Worm (Caenorhabditis elegans): ENCODE results near the gene srh-70.

Gene srh-70

DNA sequence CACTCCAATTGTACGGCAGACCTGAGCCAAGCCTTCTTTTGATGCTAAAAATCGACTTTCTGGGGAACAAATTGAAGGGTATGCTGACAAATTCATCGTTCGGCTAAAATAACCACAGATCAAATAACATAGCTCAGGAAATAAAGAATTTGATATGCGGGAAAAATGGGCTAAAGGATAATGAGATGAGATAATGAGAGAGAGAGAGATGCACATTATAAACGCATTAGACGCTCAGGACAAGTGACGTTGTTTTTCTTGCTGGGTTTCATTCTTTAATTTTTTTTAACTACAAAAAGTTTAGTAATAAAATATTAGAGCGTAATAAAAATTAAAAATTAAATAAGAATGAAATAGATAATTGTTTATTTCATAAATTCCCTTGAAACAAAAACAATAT, 4.0 kb downstream of the srh-70 start, which contains the start of gene srh-69:
TSS of gene srh-69 (minus strand) at position 101 of the 400 bp plus-strand sequence.
- TF ChIP-seq aly-2 (tag; optimal IDR thresholded peaks at IDR 0.05) (no peak), R02D3.7 (tag; optimal IDR thresholded peaks at IDR 0.05) (no peak), ZK546.5 (tag; optimal IDR thresholded peaks at IDR 0.05) (no peak), egl-27 (tag; optimal IDR thresholded peaks at IDR 0.05) (no peak), ceh-82 (tag; optimal IDR thresholded peaks at IDR 0.05) (no peak), nhr-237 (tag; optimal IDR thresholded peaks at IDR 0.05) (no peak), nhr-129 (tag; optimal IDR thresholded peaks at IDR 0.05) (no peak), nhr-25 (tag; optimal IDR thresholded peaks at IDR 0.05) (no peak), unc-62 (GFP tag; optimal IDR thresholded peaks at IDR 0.05) (no peak), elt-1 (tag; optimal IDR thresholded peaks at IDR 0.05) (no peak), ztf-4 (tag; optimal IDR thresholded peaks at IDR 0.05) (no peak), nhr-77 (tag; optimal IDR thresholded peaks at IDR 0.05) (no peak), nhr-11 (tag; optimal IDR thresholded peaks at IDR 0.05) (no peak), zag-1 (tag; optimal IDR thresholded peaks at IDR 0.05) (no peak), nhr-10 (tag; optimal IDR thresholded peaks at IDR 0.05) (no peak), crh-2 (tag; optimal IDR thresholded peaks at IDR 0.05) (no peak), sma-3 (GFP tag; optimal IDR thresholded peaks at IDR 0.05) (no peak), snpc-4 (tag; optimal IDR thresholded peaks at IDR 0.05) (no peak), skn-1 (tag; optimal IDR thresholded peaks at IDR 0.05) (no peak), dmd-4 (tag; optimal IDR thresholded peaks at IDR 0.05) (no peak)

DNA sequence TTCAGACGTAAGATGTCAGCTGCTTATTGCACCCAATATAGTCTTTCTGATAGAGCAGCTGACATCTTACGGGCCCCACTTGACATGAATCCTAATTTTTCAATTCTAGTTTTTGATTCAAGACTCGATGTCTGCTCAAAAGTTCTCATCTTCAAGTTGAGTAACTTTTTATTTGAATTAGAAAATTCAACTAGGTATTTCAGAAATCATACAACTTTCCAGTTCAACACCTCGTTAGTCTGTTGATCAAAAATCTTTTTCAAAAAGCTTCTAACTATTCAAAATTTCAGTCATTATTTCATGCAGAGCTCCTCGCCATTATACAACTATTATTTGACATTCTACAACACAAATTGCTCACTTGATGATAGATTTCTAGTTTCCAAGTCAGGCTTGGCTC, 6.8 kb downstream of the srh-70 start, which contains the start of gene srh-73:
TSS of gene srh-73 (plus strand) at position 301 of the 400 bp plus-strand sequence.
- TF ChIP-seq ztf-1 (GFP tag; conservative IDR thresholded peaks at IDR 0.05): no peak
- TF ChIP-seq C34F6.9 (tag; optimal IDR thresholded peaks at IDR 0.05): no peak
- TF ChIP-seq Y55F3AM.14 (GFP tag; optimal IDR thresholded peaks at IDR 0.05): no peak
- TF ChIP-seq nhr-6 (tag; optimal IDR thresholded peaks at IDR 0.05): no peak
- TF ChIP-seq egl-27 (tag; optimal IDR thresholded peaks at IDR 0.05): no peak
- TF ChIP-seq sma-3 (GFP tag; optimal IDR thresholded peaks at IDR 0.05): no peak
- TF ChIP-seq sem-4 (tag; optimal IDR thresholded peaks at IDR 0.05): no peak
- TF ChIP-seq nhr-11 (tag; optimal IDR thresholded peaks at IDR 0.05): no peak

- no peak for TF ChIP-seq unc-55 (GFP tag; optimal IDR thresholded peaks at IDR 0.05)
- no peak for TF ChIP-seq mab-5 (tag; optimal IDR thresholded peaks at IDR 0.05)
- no peak for TF ChIP-seq nhr-10 (tag; optimal IDR thresholded peaks at IDR 0.05)
- no peak for TF ChIP-seq ceh-82 (tag; optimal IDR thresholded peaks at IDR 0.05)
- TF ChIP-seq F13H6.1 (tag; optimal IDR thresholded peaks at IDR 0.05): no peak
- TF ChIP-seq mdl-1 (tag; optimal IDR thresholded peaks at IDR 0.05): no peak
- TF ChIP-seq nhr-129 (tag; optimal IDR thresholded peaks at IDR 0.05): no peak
- TF ChIP-seq dmd-4 (tag; optimal IDR thresholded peaks at IDR 0.05): no peak
- TF ChIP-seq R02D3.7 (tag; optimal IDR thresholded peaks at IDR 0.05): no peak
- TF ChIP-seq aly-2 (tag; optimal IDR thresholded peaks at IDR 0.05): no peak
- TF ChIP-seq unc-39 (tag; optimal IDR thresholded peaks at IDR 0.05): no peak
- no peak for TF ChIP-seq nhr-6 (tag; optimal IDR thresholded peaks at IDR 0.05)
- TF ChIP-seq alr-1 (tag; optimal IDR thresholded peaks at IDR 0.05): no peak
- TF ChIP-seq ama-1 (optimal IDR thresholded peaks at IDR 0.05): no peak
- TF ChIP-seq lin-13 (GFP tag; optimal IDR thresholded peaks at IDR 0.05): no peak
- no peak for TF ChIP-seq egl-27 (tag; optimal IDR thresholded peaks at IDR 0.05)
- TF ChIP-seq ztf-4 (tag; optimal IDR thresholded peaks at IDR 0.05): no peak
- TF ChIP-seq peb-1 (tag; optimal IDR thresholded peaks at IDR 0.05): no peak
- TF ChIP-seq fos-1 (tag; optimal IDR thresholded peaks at IDR 0.05): no peak
- no peak for TF ChIP-seq nhr-77 (tag; optimal IDR thresholded peaks at IDR 0.05)
Observed at ce11 chrII:12508650-12509049, 10.0 kb downstream of the srh-70 start, which contains the start of gene srh-67. Gene srh-67 (plus strand): TSS chrII:12508950.

ce11 chrII:12507038-12507437, 11.6 kb downstream of the srh-70 start, which contains the start of gene srh-68:
Gene srh-68 (plus strand): TSS chrII:12507338.
- TF ChIP-seq unc-62 (GFP tag; optimal IDR thresholded peaks at IDR 0.05) (no peak), nhr-237 (tag; optimal IDR thresholded peaks at IDR 0.05) (no peak), ZK546.5 (tag; optimal IDR thresholded peaks at IDR 0.05) (no peak)

- TF ChIP-seq alr-1 (tag; optimal IDR thresholded peaks at IDR 0.05): no peak
- no peak for TF ChIP-seq snpc-4 (tag; optimal IDR thresholded peaks at IDR 0.05)
- no peak for TF ChIP-seq nhr-6 (tag; optimal IDR thresholded peaks at IDR 0.05)
- no peak for TF ChIP-seq mab-5 (tag; optimal IDR thresholded peaks at IDR 0.05)
- TF ChIP-seq fos-1 (tag; optimal IDR thresholded peaks at IDR 0.05): no peak
- TF ChIP-seq lin-11 (tag; optimal IDR thresholded peaks at IDR 0.05): no peak
- no peak for TF ChIP-seq nhr-23 (tag; optimal IDR thresholded peaks at IDR 0.05)
- no peak for TF ChIP-seq mdl-1 (tag; optimal IDR thresholded peaks at IDR 0.05)
- no peak for TF ChIP-seq gmeb-1 (tag; optimal IDR thresholded peaks at IDR 0.05)
- TF ChIP-seq ceh-16 (tag; optimal IDR thresholded peaks at IDR 0.05): no peak
- TF ChIP-seq elt-1 (tag; optimal IDR thresholded peaks at IDR 0.05): no peak
Observed at ce11 chrII:12506511-12506910, 12.1 kb downstream of the srh-70 start.
